Fruit fly (Drosophila melanogaster): Measurements from ENCODE around the gene CG2818.

- no peak for TF ChIP-seq pan (optimal IDR thresholded peaks at IDR 0.05)
- TF ChIP-seq psq (optimal IDR thresholded peaks at IDR 0.05), result no peak
- TF ChIP-seq usp (GFP tag; optimal IDR thresholded peaks at IDR 0.05), result no peak
- TF ChIP-seq Dll (optimal IDR thresholded peaks at IDR 0.05), result no peak
- no peak for TF ChIP-seq CG8478 (optimal IDR thresholded peaks at IDR 0.05)
- no peak for TF ChIP-seq EcR (GFP tag; optimal IDR thresholded peaks at IDR 0.05)
Observed at dm6 chr2L:3700990-3701389, 12.2 kb upstream of the CG2818 start, which contains the start of gene CG42467.
